Fruit fly (Drosophila melanogaster) Kc167 (cell line): ENCODE data around the gene Unc-115b.

Experiments used
- Myc ChIP-seq: fragments of >200 bp; optimal IDR thresholded peaks from 2 replicates; lab custom pipeline; 2017; ENCODE audit warnings: missing external identifiers
- Sin3A ChIP-seq: fragments of >200 bp; optimal IDR thresholded peaks from 2 replicates; lab custom pipeline; 2018; ENCODE audit warnings: missing external identifiers
- insv ChIP-seq: fragments of >200 bp; optimal IDR thresholded peaks from 3 replicates; lab custom pipeline; 2018; ENCODE audit warnings: missing external identifiers
- psq ChIP-seq: fragments of >200 bp; optimal IDR thresholded peaks from 2 replicates; lab custom pipeline; 2017; ENCODE audit warnings: missing external identifiers
- ttk ChIP-seq: sonication (Bioruptor generic); optimal IDR thresholded peaks from 2 replicates; lab custom pipeline; 2017; ENCODE audit warnings: missing external identifiers

DNA sequence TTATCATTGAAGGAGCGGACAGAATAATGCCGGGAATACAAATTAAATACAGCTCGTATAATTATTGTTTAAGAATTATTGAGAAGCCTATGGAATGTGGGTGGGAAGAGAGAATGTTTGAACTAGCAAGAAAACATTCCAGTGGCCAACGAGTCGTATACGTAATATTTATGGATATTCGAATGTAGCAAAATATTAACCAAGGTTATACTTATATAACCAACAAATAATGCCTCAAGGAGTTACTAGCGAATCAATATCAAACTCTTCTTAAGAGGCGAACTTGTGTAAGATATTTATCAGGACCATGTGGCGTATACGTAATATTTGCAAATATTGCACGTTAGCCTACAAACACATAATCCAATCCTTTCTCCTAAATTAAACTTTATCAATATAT is 27.2 kb downstream of the Unc-115b start:
- TF ChIP-seq psq (lab: Kevin White, UChicago) (no peak), Sin3A (lab: Kevin White, UChicago) (no peak), ttk (lab: Kevin White, UChicago) (no peak), Myc (no peak), insv (lab: Kevin White, UChicago) (no peak)
